Fruit fly (Drosophila melanogaster): Measurements from ENCODE around the gene lmd.

dm6 chr3R:23013482-23013881, 13.0 kb downstream of the lmd start:
- no peak for TF ChIP-seq CG34406 (GFP tag; optimal IDR thresholded peaks at IDR 0.05)
- TF ChIP-seq dsx (GFP tag; optimal IDR thresholded peaks at IDR 0.05; ENCODE audit: poor library complexity, severe bottlenecking) = no peak
- no peak for TF ChIP-seq CG1621 (tag; optimal IDR thresholded peaks at IDR 0.05)
- peak; percentile 91 for TF ChIP-seq fkh (GFP tag; optimal IDR thresholded peaks at IDR 0.05)
- TF ChIP-seq Sox102F (GFP tag; optimal IDR thresholded peaks at IDR 0.05) = no peak
- TF ChIP-seq CG10669 (GFP tag; optimal IDR thresholded peaks at IDR 0.05) = no peak
- TF ChIP-seq Blimp-1 (GFP tag; optimal IDR thresholded peaks at IDR 0.05) = no peak
- no peak for TF ChIP-seq CG16779 (tag; optimal IDR thresholded peaks at IDR 0.05)
- TF ChIP-seq Eip93F (GFP tag; optimal IDR thresholded peaks at IDR 0.05) = no peak
- no peak for TF ChIP-seq OdsH (GFP tag; optimal IDR thresholded peaks at IDR 0.05)
- TF ChIP-seq eg (GFP tag; IDR thresholded peaks at IDR 0.05) = no peak
- TF ChIP-seq Eip78C (GFP tag) = peak; percentile 17
- TF ChIP-seq Hr39 (GFP tag; optimal IDR thresholded peaks at IDR 0.05) = no peak
- no peak for TF ChIP-seq CG11294 (GFP tag; IDR thresholded peaks at IDR 0.05)
